Worm (Caenorhabditis elegans) whole organism, L1 larva: ENCODE measurements around the gene lron-13.

Experiments used
- C16A3.4 ChIP-seq: fragments of 150-350 bp; optimal IDR thresholded peaks from 2 replicates; lab custom pipeline; 2014; ENCODE audit warnings: missing biosample characterization, missing genetic modification characterization
- C34B4.2 ChIP-seq: sonication (generic microtip); optimal IDR thresholded peaks from 2 replicates; lab custom pipeline; 2017; ENCODE audit warnings: mild to moderate bottlenecking, missing genetic modification characterization, missing compliant biosample characterization
- F16B12.6 ChIP-seq: fragments of 150-350 bp; optimal IDR thresholded peaks from 2 replicates; lab custom pipeline; 2014; ENCODE audit warnings: missing biosample characterization, missing genetic modification characterization
- alr-1 ChIP-seq: fragments of 200-800 bp; sonication (Bioruptor generic); optimal IDR thresholded peaks from 2 replicates; lab custom pipeline; 2018; ENCODE audit warnings: borderline replicate concordance, mild to moderate bottlenecking, missing genetic modification characterization, missing compliant biosample characterization
- blmp-1 ChIP-seq: fragments of 150-350 bp; optimal IDR thresholded peaks from 2 replicates; lab custom pipeline; 2014; ENCODE audit warnings: missing biosample characterization, missing genetic modification characterization
- ceh-63 ChIP-seq: fragments of 200-800 bp; sonication (Bioruptor generic); optimal IDR thresholded peaks from 2 replicates; lab custom pipeline; 2018; ENCODE audit warnings: mild to moderate bottlenecking, missing genetic modification characterization, missing compliant biosample characterization
- ceh-88 ChIP-seq: fragments of 200-800 bp; sonication (Bioruptor generic); IDR thresholded peaks from 2 replicates; pipeline ENCODE4 v1.3.6; 2022; ENCODE audit warnings: missing genetic modification characterization, missing compliant biosample characterization
- ceh-90 ChIP-seq: sonication (generic microtip); optimal IDR thresholded peaks from 2 replicates; lab custom pipeline; 2016; ENCODE audit warnings: missing genetic modification characterization, missing compliant biosample characterization
- ces-1 ChIP-seq: fragments of 150-350 bp; optimal IDR thresholded peaks from 2 replicates; lab custom pipeline; 2014; ENCODE audit warnings: missing biosample characterization, missing genetic modification reagents, missing genetic modification characterization
- dpl-1 ChIP-seq, 3 experiments: fragments of 150-350 bp in 2 of 3; sonication (generic microtip) in 1 of 3; optimal IDR thresholded peaks; 2 replicates each; lab custom pipeline; 2014 to 2017; ENCODE audit warnings: missing biosample characterization in 3 of 3, missing genetic modification characterization in 3 of 3, missing genetic modification reagents in 3 of 3
- dsc-1 ChIP-seq: sonication (generic microtip); optimal IDR thresholded peaks from 2 replicates; lab custom pipeline; 2016; ENCODE audit warnings: mild to moderate bottlenecking, missing genetic modification characterization, missing compliant biosample characterization
- efl-1 ChIP-seq, 4 experiments: fragments of 150-350 bp; optimal IDR thresholded peaks in 3 of 4; peaks in 1 of 4; 1 replicate in 1 of 4; 2 replicates in 3 of 4; lab custom pipeline; 2014; ENCODE audit warnings: missing biosample characterization in 2 of 4, missing genetic modification characterization in 2 of 4, missing genetic modification reagents in 2 of 4
- elt-3 ChIP-seq, 6 experiments: fragments of 150-350 bp in 1 of 6; sonication (generic microtip); optimal IDR thresholded peaks; 2 replicates each; lab custom pipeline; 2017 to 2018; ENCODE audit warnings: missing biosample characterization in 6 of 6, missing genetic modification characterization in 6 of 6, inconsistent platforms in 1 of 6
- fkh-4 ChIP-seq: sonication (generic microtip); optimal IDR thresholded peaks from 2 replicates; lab custom pipeline; 2016; ENCODE audit warnings: missing compliant biosample characterization, missing genetic modification characterization, borderline replicate concordance
- fos-1 ChIP-seq: fragments of 150-350 bp; optimal IDR thresholded peaks from 2 replicates; lab custom pipeline; 2014; ENCODE audit warnings: missing biosample characterization, missing genetic modification characterization
- grh-1 ChIP-seq: fragments of 200-800 bp; sonication (Bioruptor generic); IDR thresholded peaks from 2 replicates; pipeline ENCODE4 v1.3.6; 2022; ENCODE audit warnings: missing genetic modification reagents, missing genetic modification characterization, missing compliant biosample characterization
- hlh-17 ChIP-seq: fragments of 200-800 bp; sonication (Bioruptor generic); optimal IDR thresholded peaks from 2 replicates; lab custom pipeline; 2018; ENCODE audit warnings: missing genetic modification characterization, mild to moderate bottlenecking, missing compliant biosample characterization, moderate library complexity, borderline replicate concordance
- irx-1 ChIP-seq: sonication (generic microtip); optimal IDR thresholded peaks from 2 replicates; lab custom pipeline; 2016; ENCODE audit warnings: missing genetic modification characterization, missing compliant biosample characterization
- lin-13 ChIP-seq: fragments of 150-350 bp; optimal IDR thresholded peaks from 2 replicates; lab custom pipeline; 2014; ENCODE audit warnings: missing biosample characterization, missing genetic modification reagents, missing genetic modification characterization
- lin-14 ChIP-seq: fragments of 200-800 bp; sonication (Bioruptor generic); optimal IDR thresholded peaks from 2 replicates; lab custom pipeline; 2018; ENCODE audit warnings: mild to moderate bottlenecking, missing genetic modification characterization, moderate library complexity, missing compliant biosample characterization
- lin-35 ChIP-seq, 2 experiments: fragments of 150-350 bp; optimal IDR thresholded peaks; 2 replicates each; lab custom pipeline; 2014; ENCODE audit warnings: missing biosample characterization in 2 of 2, missing genetic modification characterization in 2 of 2, missing genetic modification reagents in 2 of 2
- lin-39 ChIP-seq: fragments of 150-350 bp; optimal IDR thresholded peaks from 2 replicates; lab custom pipeline; 2014; ENCODE audit warnings: missing biosample characterization, missing genetic modification reagents, missing genetic modification characterization
- lsy-2 ChIP-seq, 2 experiments: fragments of 150-350 bp; optimal IDR thresholded peaks; 2 replicates each; lab custom pipeline; 2014; ENCODE audit warnings: missing biosample characterization in 2 of 2, missing genetic modification characterization in 2 of 2
- mdl-1 ChIP-seq, 2 experiments: fragments of 150-350 bp; optimal IDR thresholded peaks; 2 replicates each; lab custom pipeline; 2014 to 2017; ENCODE audit warnings: missing biosample characterization in 2 of 2, missing genetic modification characterization in 2 of 2, inconsistent platforms in 1 of 2
- mef-2 ChIP-seq: fragments of 150-350 bp; optimal IDR thresholded peaks from 2 replicates; lab custom pipeline; 2014; ENCODE audit warnings: missing biosample characterization, missing genetic modification characterization
- mep-1 ChIP-seq: fragments of 150-350 bp; optimal IDR thresholded peaks from 2 replicates; lab custom pipeline; 2014; ENCODE audit warnings: missing biosample characterization, missing genetic modification characterization
- nhr-11 ChIP-seq: fragments of 150-350 bp; optimal IDR thresholded peaks from 2 replicates; lab custom pipeline; 2014; ENCODE audit warnings: missing biosample characterization, missing genetic modification characterization
- nhr-12 ChIP-seq: sonication (generic microtip); optimal IDR thresholded peaks from 2 replicates; lab custom pipeline; 2017; ENCODE audit warnings: missing biosample characterization, missing genetic modification characterization
- nhr-20 ChIP-seq: sonication (generic microtip); optimal IDR thresholded peaks from 2 replicates; lab custom pipeline; 2016; ENCODE audit warnings: mild to moderate bottlenecking, missing genetic modification characterization, missing compliant biosample characterization
- nhr-47 ChIP-seq: sonication (generic microtip); optimal IDR thresholded peaks from 2 replicates; lab custom pipeline; 2016; ENCODE audit warnings: mild to moderate bottlenecking, missing genetic modification characterization, moderate library complexity, missing compliant biosample characterization
- nhr-71 ChIP-seq: sonication (generic microtip); optimal IDR thresholded peaks from 2 replicates; lab custom pipeline; 2016; ENCODE audit warnings: mild to moderate bottlenecking, missing genetic modification characterization, moderate library complexity, missing compliant biosample characterization
- nhr-76 ChIP-seq: sonication (generic microtip); optimal IDR thresholded peaks from 2 replicates; lab custom pipeline; 2017; ENCODE audit warnings: missing biosample characterization, missing genetic modification characterization
- nhr-77 ChIP-seq: fragments of 150-350 bp; optimal IDR thresholded peaks from 2 replicates; lab custom pipeline; 2014; ENCODE audit warnings: missing biosample characterization, missing genetic modification characterization
- nhr-84 ChIP-seq: sonication (generic microtip); optimal IDR thresholded peaks from 2 replicates; lab custom pipeline; 2017; ENCODE audit warnings: missing biosample characterization, missing genetic modification characterization
- nhr-85 ChIP-seq: sonication (generic microtip); peaks from one replicate; lab custom pipeline; 2016; ENCODE audit warnings: missing genetic modification characterization, inconsistent platforms, missing compliant biosample characterization
- nhr-90 ChIP-seq: sonication (generic microtip); optimal IDR thresholded peaks from 2 replicates; lab custom pipeline; 2016; ENCODE audit warnings: mild to moderate bottlenecking, missing genetic modification characterization, missing compliant biosample characterization; ENCODE audit not compliant: poor library complexity
- pax-3 ChIP-seq: fragments of 200-800 bp; sonication (Bioruptor generic); optimal IDR thresholded peaks from 2 replicates; lab custom pipeline; 2018; ENCODE audit warnings: mild to moderate bottlenecking, missing genetic modification characterization, moderate library complexity, missing compliant biosample characterization
- pqm-1 ChIP-seq: sonication (generic microtip); optimal IDR thresholded peaks from 3 replicates; lab custom pipeline; 2017; ENCODE audit warnings: missing biosample characterization, missing genetic modification characterization
- snpc-4 ChIP-seq: fragments of 150-350 bp; optimal IDR thresholded peaks from 2 replicates; lab custom pipeline; 2014; ENCODE audit warnings: missing biosample characterization, missing genetic modification characterization
- snu-23 ChIP-seq: sonication (generic microtip); optimal IDR thresholded peaks from 2 replicates; lab custom pipeline; 2016; ENCODE audit warnings: missing genetic modification characterization, missing compliant biosample characterization
- sox-4 ChIP-seq: sonication (generic microtip); optimal IDR thresholded peaks from 2 replicates; lab custom pipeline; 2016; ENCODE audit warnings: missing genetic modification characterization, missing compliant biosample characterization
- sptf-1 ChIP-seq: fragments of 150-350 bp; optimal IDR thresholded peaks from 2 replicates; lab custom pipeline; 2014; ENCODE audit warnings: missing biosample characterization, missing genetic modification characterization
- swsn-7 ChIP-seq: sonication (generic microtip); optimal IDR thresholded peaks from 2 replicates; lab custom pipeline; 2016; ENCODE audit warnings: missing genetic modification characterization, missing compliant biosample characterization
- tlp-1 ChIP-seq: fragments of 150-350 bp; optimal IDR thresholded peaks from 2 replicates; lab custom pipeline; 2014; ENCODE audit warnings: missing biosample characterization, missing genetic modification characterization
- unc-130 ChIP-seq: fragments of 150-350 bp; optimal IDR thresholded peaks from 2 replicates; lab custom pipeline; 2017; ENCODE audit warnings: missing biosample characterization, missing genetic modification characterization, inconsistent platforms
- unc-62 ChIP-seq: fragments of 150-350 bp; optimal IDR thresholded peaks from 2 replicates; lab custom pipeline; 2014; ENCODE audit warnings: missing biosample characterization, missing genetic modification reagents, missing genetic modification characterization
- unc-98 ChIP-seq: fragments of 200-800 bp; sonication (Bioruptor generic); IDR thresholded peaks from 2 replicates; pipeline ENCODE4 v1.3.6; 2022; ENCODE audit warnings: missing genetic modification characterization, missing compliant biosample characterization
- zag-1 ChIP-seq: fragments of 150-350 bp; optimal IDR thresholded peaks from 2 replicates; lab custom pipeline; 2014; ENCODE audit warnings: missing biosample characterization, missing genetic modification characterization
- zip-4 ChIP-seq: fragments of 200-800 bp; sonication (Bioruptor generic); optimal IDR thresholded peaks from 2 replicates; lab custom pipeline; 2018; ENCODE audit warnings: mild to moderate bottlenecking, missing genetic modification characterization, moderate library complexity, missing compliant biosample characterization
- ztf-11 ChIP-seq, 2 experiments: sonication (generic microtip); optimal IDR thresholded peaks; 2 replicates each; lab custom pipeline; 2016 to 2017; ENCODE audit warnings: missing genetic modification characterization in 2 of 2, missing biosample characterization in 1 of 2, missing compliant biosample characterization in 1 of 2
- ztf-4 ChIP-seq: fragments of 150-350 bp; optimal IDR thresholded peaks from 2 replicates; lab custom pipeline; 2014; ENCODE audit warnings: missing biosample characterization, missing genetic modification characterization

lron-13 gene

DNA sequence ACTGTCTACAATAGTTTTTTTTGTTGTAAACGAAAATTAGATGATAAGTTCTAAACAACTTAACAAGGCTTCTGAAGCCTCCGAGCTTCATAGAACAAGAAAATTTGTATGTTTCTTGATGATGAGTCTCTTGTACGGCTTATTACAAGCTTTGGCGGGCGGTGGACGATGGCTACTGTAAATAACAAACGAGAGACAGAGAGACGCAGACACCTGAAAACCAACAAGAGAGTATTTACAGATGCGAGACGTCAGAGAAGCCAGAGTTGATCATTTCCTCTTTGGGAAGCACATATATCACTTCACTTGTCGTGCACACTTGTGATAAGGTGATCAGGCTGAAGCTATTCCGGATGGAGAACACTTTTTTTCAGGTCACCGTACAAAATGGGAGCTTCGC is 3.6 kb downstream of the lron-13 start (continued):
- no peak for TF ChIP-seq lin-13 (GFP tag; lab: Kevin White, UChicago)

DNA sequence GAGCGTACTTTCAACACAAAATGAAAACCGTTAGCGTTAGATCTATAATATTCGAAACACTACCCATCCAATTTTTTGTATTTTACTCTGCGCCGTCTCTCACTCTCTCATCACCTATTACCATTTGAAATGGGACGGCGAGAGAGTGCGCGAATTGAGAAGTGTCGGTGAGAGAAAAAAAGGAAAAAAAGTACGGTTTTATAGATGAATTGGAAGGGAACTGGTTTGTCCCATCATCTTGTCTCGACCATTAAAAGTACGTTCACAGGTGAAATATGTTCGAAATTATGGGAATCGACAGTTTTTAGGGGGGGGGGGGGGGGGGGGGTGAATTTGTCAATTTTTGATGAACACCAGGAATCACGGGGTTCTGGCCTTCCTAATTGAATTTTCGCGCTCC is 7.5 kb downstream of the lron-13 start:
- no peak for TF ChIP-seq nhr-84
- no peak for TF ChIP-seq pax-3 (tag; lab: Kevin White, UChicago)
- no peak for TF ChIP-seq snpc-4 (tag; lab: Kevin White, UChicago)
- no peak for TF ChIP-seq ztf-4 (tag; lab: Kevin White, UChicago)
- TF ChIP-seq pqm-1 (tag; lab: Kevin White, UChicago), result no peak
- no peak for TF ChIP-seq mef-2 (tag; lab: Kevin White, UChicago)
- TF ChIP-seq mdl-1 (tag; optimal IDR thresholded peaks at IDR 0.05; lab: Kevin White, UChicago), result no peak
- no peak for TF ChIP-seq nhr-47 (tag; lab: Kevin White, UChicago)
- no peak for TF ChIP-seq C34B4.2 (tag; lab: Kevin White, UChicago)
- no peak for TF ChIP-seq nhr-76 (tag; lab: Kevin White, UChicago)
- TF ChIP-seq nhr-85 (tag; lab: Kevin White, UChicago), result peak; percentile 82
- TF ChIP-seq ceh-88 (GFP tag; lab: Robert Waterston, UW), result no peak
- TF ChIP-seq lin-39 (tag; lab: Kevin White, UChicago), result no peak
- no peak for TF ChIP-seq fkh-4 (tag; lab: Kevin White, UChicago)
- TF ChIP-seq C16A3.4 (tag; lab: Kevin White, UChicago), result no peak
- TF ChIP-seq dpl-1 (GFP tag; optimal IDR thresholded peaks at IDR 0.05; lab: Kevin White, UChicago), result peak in 1 of 3 experiments; percentile 22
- TF ChIP-seq tlp-1 (tag; lab: Kevin White, UChicago), result no peak
- no peak for TF ChIP-seq zag-1
- peak; percentile 66 for TF ChIP-seq grh-1
- TF ChIP-seq mep-1 (tag; lab: Kevin White, UChicago), result no peak
- peak; percentile 30 for TF ChIP-seq nhr-20 (tag; lab: Kevin White, UChicago)
- TF ChIP-seq blmp-1, result peak; percentile 49
- TF ChIP-seq nhr-12, result no peak
- no peak for TF ChIP-seq dsc-1 (tag; lab: Kevin White, UChicago)
- no peak for TF ChIP-seq ces-1 (GFP tag; lab: Kevin White, UChicago)
- TF ChIP-seq F16B12.6 (tag; lab: Kevin White, UChicago), result no peak
- TF ChIP-seq ceh-90 (tag; lab: Kevin White, UChicago), result no peak
- no peak for TF ChIP-seq ceh-63 (GFP tag; lab: Kevin White, UChicago)
- no peak for TF ChIP-seq nhr-90 (tag; lab: Kevin White, UChicago)
- TF ChIP-seq ztf-11 (tag; optimal IDR thresholded peaks at IDR 0.05; lab: Kevin White, UChicago), result no peak
- TF ChIP-seq fos-1 (tag; lab: Kevin White, UChicago), result no peak
- peak; percentile 12 to 34 for TF ChIP-seq efl-1 (optimal IDR thresholded peaks at IDR 0.05; lab: Kevin White, UChicago)
- TF ChIP-seq efl-1 (GFP tag; optimal IDR thresholded peaks at IDR 0.05 in 1 of 2; lab: Kevin White, UChicago), result no peak
- TF ChIP-seq hlh-17 (GFP tag; lab: Kevin White, UChicago), result no peak
- TF ChIP-seq lin-14 (GFP tag; lab: Kevin White, UChicago), result peak; percentile 67
- TF ChIP-seq unc-98, result no peak
- TF ChIP-seq snu-23 (GFP tag; lab: Kevin White, UChicago), result peak; percentile 53
- no peak for TF ChIP-seq swsn-7
- no peak for TF ChIP-seq nhr-77 (tag; lab: Kevin White, UChicago)
- no peak for TF ChIP-seq irx-1 (tag; lab: Kevin White, UChicago)
- TF ChIP-seq lsy-2 (tag; optimal IDR thresholded peaks at IDR 0.05; lab: Kevin White, UChicago), result peak in 1 of 2 experiments; percentile 41
- peak in 1 of 2 experiments; percentile 30 for TF ChIP-seq lin-35 (GFP tag; optimal IDR thresholded peaks at IDR 0.05; lab: Kevin White, UChicago)
- TF ChIP-seq alr-1 (tag; lab: Kevin White, UChicago), result no peak
- no peak for TF ChIP-seq sox-4 (tag; lab: Kevin White, UChicago)
- no peak for TF ChIP-seq zip-4 (GFP tag; lab: Kevin White, UChicago)
- peak in 1 of 6 experiments; percentile 43 for TF ChIP-seq elt-3 (tag; optimal IDR thresholded peaks at IDR 0.05; lab: Kevin White, UChicago)
- TF ChIP-seq unc-130 (tag; lab: Kevin White, UChicago), result no peak
- TF ChIP-seq sptf-1, result no peak
- TF ChIP-seq nhr-71 (tag; lab: Kevin White, UChicago), result peak; percentile 33
- no peak for TF ChIP-seq nhr-11 (tag; lab: Kevin White, UChicago)
- no peak for TF ChIP-seq unc-62 (GFP tag; lab: Kevin White, UChicago)
